Fruit fly (Drosophila melanogaster) whole organism, embryonic: ENCODE results near the gene CG10801.

Source experiments
- BtbVII ChIP-seq: fragments of 200-800 bp; sonication (Bioruptor generic); optimal IDR thresholded peaks from 3 replicates; lab custom pipeline; 2017; ENCODE audit warnings: missing biosample characterization, mild to moderate bottlenecking, missing genetic modification characterization
- CG16779 ChIP-seq: fragments of 200-800 bp; sonication (Bioruptor generic); IDR thresholded peaks from 2 replicates; pipeline ENCODE4 v1.3.6; 2022; ENCODE audit warnings: missing biosample characterization, missing genetic modification characterization
- CG16815 ChIP-seq: fragments of 200-800 bp; sonication (Bioruptor generic); optimal IDR thresholded peaks from 3 replicates; lab custom pipeline; 2017; ENCODE audit warnings: missing biosample characterization, mild to moderate bottlenecking, missing genetic modification characterization
- CG4360 ChIP-seq: fragments of 200-800 bp; sonication (Bioruptor generic); IDR thresholded peaks from 2 replicates; pipeline ENCODE4 v1.3.6; 2022; ENCODE audit warnings: missing biosample characterization, missing genetic modification characterization
- CG5245 ChIP-seq: fragments of 200-800 bp; sonication (Bioruptor generic); optimal IDR thresholded peaks from 3 replicates; lab custom pipeline; 2016; ENCODE audit warnings: missing biosample characterization, missing genetic modification characterization
- Dad ChIP-seq: fragments of 200-800 bp; sonication (Bioruptor generic); optimal IDR thresholded peaks from 3 replicates; lab custom pipeline; 2016; ENCODE audit warnings: missing biosample characterization, missing genetic modification characterization
- Dll ChIP-seq: fragments of 200-800 bp; sonication (Bioruptor generic); IDR thresholded peaks from 4 replicates; pipeline ENCODE4 v1.3.6; 2022; ENCODE audit warnings: missing biosample characterization, missing genetic modification characterization; ENCODE audit not compliant: partially characterized antibody
- Fer2 ChIP-seq: fragments of 200-800 bp; sonication (Bioruptor generic); optimal IDR thresholded peaks from 2 replicates; lab custom pipeline; 2018; ENCODE audit warnings: missing biosample characterization, mild to moderate bottlenecking, missing genetic modification characterization, moderate library complexity
- psq ChIP-seq: fragments of 200-800 bp; sonication (Bioruptor generic); optimal IDR thresholded peaks from 2 replicates; lab custom pipeline; 2017; ENCODE audit warnings: missing biosample characterization, missing genetic modification characterization
- repo ChIP-seq: fragments of 200-800 bp; sonication (Bioruptor generic); optimal IDR thresholded peaks from 2 replicates; lab custom pipeline; 2016; ENCODE audit warnings: missing biosample characterization, missing genetic modification characterization
- shn ChIP-seq: fragments of 200-800 bp; sonication (Bioruptor generic); optimal IDR thresholded peaks from 3 replicates; lab custom pipeline; 2016; ENCODE audit warnings: missing biosample characterization, missing genetic modification characterization
- tin ChIP-seq: fragments of 200-800 bp; sonication (Bioruptor generic); optimal IDR thresholded peaks from 3 replicates; lab custom pipeline; 2016; ENCODE audit warnings: missing biosample characterization, missing genetic modification characterization
- usp ChIP-seq: fragments of >200 bp; optimal IDR thresholded peaks from 2 replicates; lab custom pipeline; 2017; ENCODE audit warnings: missing biosample characterization, missing genetic modification characterization

dm6 chrX:3437493-3437892, 22.9 kb upstream of the CG10801 start:
- no peak for TF ChIP-seq CG16815 (GFP tag; lab: Kevin White, UChicago)
- no peak for TF ChIP-seq psq (GFP tag; lab: Kevin White, UChicago)
- no peak for TF ChIP-seq CG4360 (GFP tag; lab: Robert Waterston, UW)
- no peak for TF ChIP-seq usp
- TF ChIP-seq CG5245 (GFP tag; lab: Kevin White, UChicago) = no peak
- TF ChIP-seq CG16779 (GFP tag; lab: Robert Waterston, UW) = no peak
- TF ChIP-seq shn (GFP tag; lab: Kevin White, UChicago) = no peak
- TF ChIP-seq BtbVII (GFP tag; lab: Kevin White, UChicago) = peak; percentile 36
- TF ChIP-seq Dad (GFP tag; lab: Kevin White, UChicago) = no peak
- no peak for TF ChIP-seq tin
- TF ChIP-seq Fer2 = no peak
- no peak for TF ChIP-seq Dll (GFP tag; lab: Robert Waterston, UW)
- no peak for TF ChIP-seq repo (GFP tag; lab: Kevin White, UChicago)
